Worm (Caenorhabditis elegans): ENCODE results near the gene F08G5.3.

ce11 chrIV:12454115-12454514 lies 36.7 kb upstream of the F08G5.3 start, which contains the start of gene spe-44:
- TF ChIP-seq tbx-8 (GFP tag; optimal IDR thresholded peaks at IDR 0.05) = no peak
- TF ChIP-seq nhr-76 (tag; optimal IDR thresholded peaks at IDR 0.05) = no peak
